Worm (Caenorhabditis elegans): Measurements from ENCODE around the gene sir-2.2.

DNA sequence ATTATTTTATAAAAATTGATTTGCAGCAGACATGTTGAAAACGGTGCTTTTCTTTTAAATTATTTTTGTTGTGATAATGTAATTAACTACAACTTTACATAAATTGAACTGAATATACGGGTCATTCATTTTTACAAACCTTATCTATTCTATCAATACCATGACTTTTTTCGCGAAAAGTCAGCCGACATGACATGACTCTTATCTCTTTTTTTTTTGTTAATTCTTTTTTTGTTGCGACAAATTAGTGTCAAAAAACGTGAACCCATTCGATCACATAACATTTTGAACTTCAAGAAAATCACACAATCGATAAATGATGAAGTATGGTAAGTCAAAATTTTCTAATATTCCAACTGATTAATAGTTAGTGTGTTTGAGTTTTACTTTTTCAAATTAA lies at the start of gene sir-2.2:
- no peak for TF ChIP-seq unc-86 (tag; optimal IDR thresholded peaks at IDR 0.05)
- TF ChIP-seq lin-11 (tag; optimal IDR thresholded peaks at IDR 0.05): no peak
- TF ChIP-seq pha-4 (tag; optimal IDR thresholded peaks at IDR 0.05): no peak
- no peak for TF ChIP-seq ceh-2 (tag; optimal IDR thresholded peaks at IDR 0.05)
